Worm (Caenorhabditis elegans): ENCODE measurements around the gene T11B7.5.
A peak's percentile ranks its signal among the peaks of the same experiment; 100 is the strongest.

Gene T11B7.5

DNA sequence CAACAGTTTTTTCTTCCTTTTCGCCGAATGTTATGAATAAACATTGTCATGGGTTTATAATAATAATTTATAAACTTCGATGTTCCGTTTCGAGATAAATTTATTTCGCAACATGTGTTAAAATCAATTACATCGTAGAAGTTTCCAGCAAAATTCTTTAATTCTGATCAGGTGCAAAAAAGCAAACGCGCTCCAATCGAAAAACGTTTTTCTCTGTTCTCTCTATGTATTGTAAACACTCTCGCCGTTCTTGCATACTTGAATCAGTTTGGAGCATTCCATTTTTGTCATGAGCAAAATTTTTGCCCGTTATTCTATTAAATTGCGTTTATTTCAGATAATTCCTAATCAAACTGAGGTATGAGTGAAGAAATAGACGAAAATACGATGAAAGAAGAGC is 37.9 kb upstream of the T11B7.5 start, which contains the start of gene rad-54.L2 (continued):
- TF ChIP-seq snpc-4 (tag; optimal IDR thresholded peaks at IDR 0.05), result no peak

- TF ChIP-seq aha-1 (tag), result peak; percentile 43
- no peak for TF ChIP-seq daf-16 (GFP tag; optimal IDR thresholded peaks at IDR 0.05)
- TF ChIP-seq daf-16 (tag; optimal IDR thresholded peaks at IDR 0.05), result no peak
- TF ChIP-seq spr-3 (GFP tag; optimal IDR thresholded peaks at IDR 0.05), result no peak
- 0 out of 2 replicates have a peak, but pooled peaks have one; percentile 25 for TF ChIP-seq T26A8.4 (GFP tag; IDR thresholded peaks at IDR 0.05)
- TF ChIP-seq duxl-1 (tag; optimal IDR thresholded peaks at IDR 0.05; ENCODE audit: poor library complexity), result no peak
- no peak for TF ChIP-seq zfp-3 (GFP tag; conservative IDR thresholded peaks at IDR 0.05)
- TF ChIP-seq dmd-8 (GFP tag; IDR thresholded peaks at IDR 0.05), result 0 out of 2 replicates have a peak, but pooled peaks have one; percentile 30
- TF ChIP-seq nhr-10 (tag; optimal IDR thresholded peaks at IDR 0.05), result no peak
- peak; percentile 46; the same call in 1 of the 2 replicates for TF ChIP-seq Y48G9A.11 (GFP tag; IDR thresholded peaks at IDR 0.05)
Measured at ce11 chrIV:8892558-8892957, 36.7 kb upstream of the T11B7.5 start, which contains the start of gene C27B7.2. Gene C27B7.2, plus strand, starts transcription at chrIV:8892858.

- TF ChIP-seq aha-1 (tag) (no peak), spr-3 (GFP tag; optimal IDR thresholded peaks at IDR 0.05) (peak; percentile 32), daf-16 (GFP tag; optimal IDR thresholded peaks at IDR 0.05) (peak; percentile 7 to 34), daf-16 (tag; optimal IDR thresholded peaks at IDR 0.05) (peak; percentile 62), zfp-3 (GFP tag; conservative IDR thresholded peaks at IDR 0.05) (no peak), nhr-41 (GFP tag; IDR thresholded peaks at IDR 0.05) (no peak), snpc-4 (tag; optimal IDR thresholded peaks at IDR 0.05) (no peak), F10B5.3 (tag; optimal IDR thresholded peaks at IDR 0.05) (no peak), duxl-1 (tag; optimal IDR thresholded peaks at IDR 0.05; ENCODE audit: poor library complexity) (peak; percentile 35), unc-130 (GFP tag; optimal IDR thresholded peaks at IDR 0.05) (no peak), ceh-32 (tag; optimal IDR thresholded peaks at IDR 0.05; ENCODE audit: poor library complexity) (no peak), ceh-82 (tag; optimal IDR thresholded peaks at IDR 0.05) (no peak), dmd-6 (GFP tag; IDR thresholded peaks at IDR 0.05) (0 out of 2 replicates have a peak, but pooled peaks have one; percentile 27), fkh-10 (GFP tag; optimal IDR thresholded peaks at IDR 0.05) (no peak), lsy-2 (tag; optimal IDR thresholded peaks at IDR 0.05) (peak in 1 of 2 experiments; percentile 88), mxl-3 (GFP tag; optimal IDR thresholded peaks at IDR 0.05) (peak; percentile 44), unc-39 (tag; optimal IDR thresholded peaks at IDR 0.05) (no peak), zag-1 (tag; optimal IDR thresholded peaks at IDR 0.05) (no peak), ZK546.5 (tag; optimal IDR thresholded peaks at IDR 0.05) (no peak), ceh-44 (GFP tag; IDR thresholded peaks at IDR 0.05) (no peak), php-3 (GFP tag; IDR thresholded peaks at IDR 0.05) (no peak), aly-2 (tag; optimal IDR thresholded peaks at IDR 0.05) (no peak), saeg-2 (GFP tag; IDR thresholded peaks at IDR 0.05) (no peak), lim-7 (GFP tag; IDR thresholded peaks at IDR 0.05) (no peak), hlh-30 (tag; optimal IDR thresholded peaks at IDR 0.05; ENCODE audit: insufficient read depth) (peak; percentile 70), spr-1 (tag; optimal IDR thresholded peaks at IDR 0.05) (peak; percentile 33), F44E2.7 (GFP tag; IDR thresholded peaks at IDR 0.05) (no peak), nhr-48 (tag; optimal IDR thresholded peaks at IDR 0.05) (peak; percentile 26), arid-1 (GFP tag; conservative IDR thresholded peaks at IDR 0.05) (no peak), ceh-20 (GFP tag; IDR thresholded peaks at IDR 0.05) (no peak), egl-27 (tag; optimal IDR thresholded peaks at IDR 0.05) (no peak), nhr-42 (GFP tag; IDR thresholded peaks at IDR 0.05) (no peak), cey-2 (tag; optimal IDR thresholded peaks at IDR 0.05; ENCODE audit: borderline replicate concordance, insufficient read depth) (no peak), lin-38 (GFP tag; IDR thresholded peaks at IDR 0.05) (peak; percentile 75), tra-1 (GFP tag; IDR thresholded peaks at IDR 0.05) (no peak), Y5F2A.4 (GFP tag; optimal IDR thresholded peaks at IDR 0.05) (no peak), ceh-28 (tag; optimal IDR thresholded peaks at IDR 0.05) (no peak), nhr-10 (tag; optimal IDR thresholded peaks at IDR 0.05) (no peak), daf-19 (GFP tag; conservative IDR thresholded peaks at IDR 0.05) (no peak), mes-2 (tag; optimal IDR thresholded peaks at IDR 0.05; ENCODE audit: poor library complexity, severe bottlenecking) (no peak), daf-8 (GFP tag; IDR thresholded peaks at IDR 0.05) (no peak), set-16 (GFP tag; IDR thresholded peaks at IDR 0.05) (no peak), dmd-9 (GFP tag; IDR thresholded peaks at IDR 0.05) (no peak)
Measured at ce11 chrIV:8891131-8891530, 35.3 kb upstream of the T11B7.5 start, which contains the start of gene spr-2. Gene spr-2, plus strand, starts transcription at chrIV:8891462.
